Worm (Caenorhabditis elegans): ENCODE data around the gene D1025.1.
"Not testable (repeated sequence)": the region's sequence is repeated elsewhere in the genome, so short reads cannot be mapped to it uniquely, and the experiment has no call there.

- not testable (repeated sequence) for TF ChIP-seq nhr-76 (tag; optimal IDR thresholded peaks at IDR 0.05); nhr-25 (tag; optimal IDR thresholded peaks at IDR 0.05; ENCODE audit: borderline replicate concordance, insufficient read depth); zag-1 (tag; optimal IDR thresholded peaks at IDR 0.05); jun-1 (tag; optimal IDR thresholded peaks at IDR 0.05)
Measured at ce11 chrX:14528399-14528798, 7.8 kb downstream of the D1025.1 start, which contains the start of gene nspc-19.

Data from whole organism, L4 larva.